Worm (Caenorhabditis elegans) whole organism, young adult: ENCODE measurements around the gene clh-4.

Experiments
- B0035.1 ChIP-seq: sonication (generic microtip); optimal IDR thresholded peaks from 2 replicates; lab custom pipeline; 2016; ENCODE audit warnings: missing genetic modification characterization, mild to moderate bottlenecking, missing compliant biosample characterization, missing genotype, missing genetic modification reagents
- C06A6.2 ChIP-seq: fragments of 200-800 bp; sonication (Bioruptor generic); conservative IDR thresholded peaks from 2 replicates; pipeline ENCODE4 v1.3.6; 2022; ENCODE audit warnings: missing genetic modification characterization, missing compliant biosample characterization
- D2030.7 ChIP-seq: fragments of 200-800 bp; sonication (Bioruptor generic); IDR thresholded peaks from 2 replicates; pipeline ENCODE4 v1.3.6; 2022; ENCODE audit warnings: missing genetic modification reagents, missing genetic modification characterization, missing compliant biosample characterization
- F22D6.2 ChIP-seq: sonication (generic microtip); optimal IDR thresholded peaks from 2 replicates; lab custom pipeline; 2016; ENCODE audit warnings: mild to moderate bottlenecking, missing genetic modification characterization, missing compliant biosample characterization
- F37B4.10 ChIP-seq: fragments of 200-800 bp; sonication (Bioruptor generic); IDR thresholded peaks from 2 replicates; pipeline ENCODE4 v1.3.6; 2022; ENCODE audit warnings: missing genetic modification characterization, missing compliant biosample characterization
- F57C9.4 ChIP-seq: sonication (generic microtip); optimal IDR thresholded peaks from 2 replicates; lab custom pipeline; 2017; ENCODE audit warnings: mild to moderate bottlenecking, missing genetic modification characterization, missing compliant biosample characterization
- K12H6.12 ChIP-seq: fragments of 200-800 bp; sonication (Bioruptor generic); optimal IDR thresholded peaks from 2 replicates; lab custom pipeline; 2018; ENCODE audit warnings: mild to moderate bottlenecking, missing genetic modification characterization, missing compliant biosample characterization
- T07F8.4 ChIP-seq: sonication (generic microtip); optimal IDR thresholded peaks from 2 replicates; lab custom pipeline; 2016; ENCODE audit warnings: mild to moderate bottlenecking, missing genetic modification characterization, moderate library complexity, missing compliant biosample characterization
- Y53F4B.3 ChIP-seq: fragments of 200-800 bp; sonication (Bioruptor generic); IDR thresholded peaks from 2 replicates; pipeline ENCODE4 v1.3.6; 2022; ENCODE audit warnings: missing genetic modification reagents, missing genetic modification characterization, missing compliant biosample characterization
- Y56A3A.18 ChIP-seq: fragments of 200-800 bp; sonication (Bioruptor generic); IDR thresholded peaks from 2 replicates; pipeline ENCODE4 v1.3.6; 2022; ENCODE audit warnings: missing genetic modification reagents, missing genetic modification characterization, missing compliant biosample characterization
- ama-1 ChIP-seq, 3 experiments: fragments of 150-350 bp in 1 of 3; sonication (generic microtip) in 2 of 3; optimal IDR thresholded peaks; 2 replicates each; lab custom pipeline; 2014 to 2018; ENCODE audit warnings: missing biosample characterization in 2 of 3, missing genetic modification characterization in 2 of 3, missing genetic modification reagents in 2 of 3
- aptf-3 ChIP-seq: fragments of 200-800 bp; sonication (Bioruptor generic); IDR thresholded peaks from 2 replicates; pipeline ENCODE4 v1.3.6; 2022; ENCODE audit warnings: missing genetic modification characterization, missing compliant biosample characterization
- atf-7 ChIP-seq: sonication (generic microtip); optimal IDR thresholded peaks from 2 replicates; lab custom pipeline; 2017; ENCODE audit warnings: mild to moderate bottlenecking, missing genetic modification characterization, missing compliant biosample characterization
- athp-1 ChIP-seq: sonication (generic microtip); optimal IDR thresholded peaks from 2 replicates; lab custom pipeline; 2017; ENCODE audit warnings: mild to moderate bottlenecking, missing genetic modification characterization, missing compliant biosample characterization
- attf-3 ChIP-seq: fragments of 200-800 bp; sonication (Bioruptor generic); conservative IDR thresholded peaks from 2 replicates; pipeline ENCODE4 v1.3.6; 2022; ENCODE audit warnings: missing genetic modification reagents, missing genetic modification characterization, missing compliant biosample characterization
- attf-5 ChIP-seq: fragments of 200-800 bp; sonication (Bioruptor generic); optimal IDR thresholded peaks from 2 replicates; lab custom pipeline; 2018; ENCODE audit warnings: mild to moderate bottlenecking, missing genetic modification characterization, missing compliant biosample characterization
- attf-6 ChIP-seq: fragments of 200-800 bp; sonication (Bioruptor generic); IDR thresholded peaks from 2 replicates; pipeline ENCODE4 v1.3.6; 2022; ENCODE audit warnings: missing genetic modification reagents, missing genetic modification characterization, missing compliant biosample characterization
- ceh-100 ChIP-seq: fragments of 200-800 bp; sonication (Bioruptor generic); IDR thresholded peaks from 2 replicates; pipeline ENCODE4 v1.3.6; 2022; ENCODE audit warnings: missing genetic modification reagents, missing genetic modification characterization, missing compliant biosample characterization
- ceh-27 ChIP-seq: fragments of 200-800 bp; sonication (Bioruptor generic); optimal IDR thresholded peaks from 2 replicates; lab custom pipeline; 2018; ENCODE audit warnings: mild to moderate bottlenecking, missing genetic modification characterization, moderate library complexity, missing compliant biosample characterization
- ceh-91 ChIP-seq: fragments of 200-800 bp; sonication (Bioruptor generic); IDR thresholded peaks from 2 replicates; pipeline ENCODE4 v1.3.6; 2022; ENCODE audit warnings: missing genetic modification reagents, missing genetic modification characterization, missing compliant biosample characterization
- ekl-4 ChIP-seq: fragments of 200-800 bp; sonication (Bioruptor generic); IDR thresholded peaks from 2 replicates; pipeline ENCODE4 v1.3.6; 2022; ENCODE audit warnings: missing genetic modification reagents, missing genetic modification characterization, missing compliant biosample characterization
- hmg-1.2 ChIP-seq: fragments of 200-800 bp; sonication (Bioruptor generic); IDR thresholded peaks from 2 replicates; pipeline ENCODE4 v1.3.6; 2022; ENCODE audit warnings: missing genetic modification reagents, missing genetic modification characterization, missing compliant biosample characterization
- hmg-20 ChIP-seq: fragments of 200-800 bp; sonication (Bioruptor generic); IDR thresholded peaks from 2 replicates; pipeline ENCODE4 v1.3.6; 2022; ENCODE audit warnings: missing genetic modification reagents, missing genetic modification characterization, missing compliant biosample characterization
- hsf-1 ChIP-seq: fragments of 200-800 bp; sonication (Bioruptor generic); IDR thresholded peaks from 2 replicates; pipeline ENCODE4 v1.3.6; 2022; ENCODE audit warnings: missing genetic modification reagents, missing genetic modification characterization, missing compliant biosample characterization
- let-526 ChIP-seq: fragments of 200-800 bp; sonication (Bioruptor generic); IDR thresholded peaks from 2 replicates; pipeline ENCODE4 v1.3.6; 2022; ENCODE audit warnings: missing genetic modification reagents, missing genetic modification characterization, missing compliant biosample characterization
- let-607 ChIP-seq, 2 experiments: fragments of 200-800 bp in 1 of 2; sonication (Bioruptor generic) in 1 of 2; sonication (generic microtip) in 1 of 2; optimal IDR thresholded peaks; 2 replicates each; lab custom pipeline; 2016 to 2018; ENCODE audit warnings: mild to moderate bottlenecking in 2 of 2, missing compliant biosample characterization in 2 of 2, missing genetic modification characterization in 2 of 2, moderate library complexity in 2 of 2, missing genotype in 1 of 2
- lin-40 ChIP-seq: sonication (generic microtip); optimal IDR thresholded peaks from 2 replicates; lab custom pipeline; 2016; ENCODE audit warnings: missing genetic modification characterization, mild to moderate bottlenecking, missing compliant biosample characterization, missing genotype, missing genetic modification reagents
- lin-54 ChIP-seq: fragments of 200-800 bp; sonication (Bioruptor generic); optimal IDR thresholded peaks from 2 replicates; lab custom pipeline; 2018; ENCODE audit warnings: mild to moderate bottlenecking, missing genetic modification characterization, missing compliant biosample characterization
- lsl-1 ChIP-seq: fragments of 200-800 bp; sonication (Bioruptor generic); optimal IDR thresholded peaks from 2 replicates; lab custom pipeline; 2018; ENCODE audit warnings: mild to moderate bottlenecking, missing genetic modification characterization, moderate library complexity, missing compliant biosample characterization
- madf-10 ChIP-seq: sonication (generic microtip); optimal IDR thresholded peaks from 2 replicates; lab custom pipeline; 2016; ENCODE audit warnings: mild to moderate bottlenecking, missing genetic modification characterization, missing compliant biosample characterization
- madf-6 ChIP-seq: fragments of 200-800 bp; sonication (Bioruptor generic); IDR thresholded peaks from 2 replicates; pipeline ENCODE4 v1.3.6; 2022; ENCODE audit warnings: missing genetic modification reagents, missing genetic modification characterization, missing compliant biosample characterization
- mcd-1 ChIP-seq: fragments of 200-800 bp; sonication (Bioruptor generic); IDR thresholded peaks from 2 replicates; pipeline ENCODE4 v1.3.6; 2022; ENCODE audit warnings: missing genetic modification reagents, missing genetic modification characterization, missing compliant biosample characterization
- mes-4 ChIP-seq: sonication (generic microtip); optimal IDR thresholded peaks from 2 replicates; lab custom pipeline; 2016; ENCODE audit warnings: missing genotype, missing genetic modification characterization, missing compliant biosample characterization
- mxl-1 ChIP-seq: sonication (generic microtip); optimal IDR thresholded peaks from 2 replicates; lab custom pipeline; 2016; ENCODE audit warnings: missing genetic modification characterization, missing compliant biosample characterization
- nfyb-1 ChIP-seq: fragments of 200-800 bp; sonication (Bioruptor generic); IDR thresholded peaks from 2 replicates; pipeline ENCODE4 v1.3.6; 2022; ENCODE audit warnings: missing genetic modification reagents, missing genetic modification characterization, missing compliant biosample characterization
- nhr-27 ChIP-seq: fragments of 200-800 bp; sonication (Bioruptor generic); optimal IDR thresholded peaks from 2 replicates; lab custom pipeline; 2018; ENCODE audit warnings: mild to moderate bottlenecking, missing genetic modification characterization, moderate library complexity, missing compliant biosample characterization
- nhr-90 ChIP-seq: sonication (generic microtip); optimal IDR thresholded peaks from 2 replicates; lab custom pipeline; 2016; ENCODE audit warnings: missing genotype, mild to moderate bottlenecking, missing genetic modification characterization, missing compliant biosample characterization
- pha-4 ChIP-seq: fragments of 150-350 bp; sonication (generic microtip); optimal IDR thresholded peaks from 2 replicates; lab custom pipeline; 2014; ENCODE audit warnings: missing biosample characterization, missing genetic modification reagents, missing genetic modification characterization
- sdz-38 ChIP-seq: sonication (generic microtip); optimal IDR thresholded peaks from 2 replicates; lab custom pipeline; 2016; ENCODE audit warnings: missing genotype, missing genetic modification characterization, missing compliant biosample characterization
- sea-2 ChIP-seq: fragments of 200-800 bp; sonication (Bioruptor generic); IDR thresholded peaks from 2 replicates; pipeline ENCODE4 v1.3.6; 2022; ENCODE audit warnings: missing genetic modification characterization, missing compliant biosample characterization
- snpc-1.1 ChIP-seq: sonication (generic microtip); optimal IDR thresholded peaks from 2 replicates; lab custom pipeline; 2017; ENCODE audit warnings: missing genetic modification characterization, mild to moderate bottlenecking, missing compliant biosample characterization, antibody characterized with exemption, moderate library complexity, missing genotype, missing genetic modification reagents; ENCODE audit not compliant: insufficient read depth
- snpc-1.3 ChIP-seq: sonication (generic microtip); optimal IDR thresholded peaks from 2 replicates; lab custom pipeline; 2017; ENCODE audit warnings: missing genetic modification characterization, mild to moderate bottlenecking, missing compliant biosample characterization, antibody characterized with exemption, moderate library complexity, missing genotype, missing genetic modification reagents; ENCODE audit not compliant: insufficient read depth
- snpc-4 ChIP-seq, 5 experiments: fragments of 150-350 bp in 1 of 5; sonication (generic microtip) in 4 of 5; optimal IDR thresholded peaks; 2 replicates each; lab custom pipeline; 2014 to 2018; ENCODE audit warnings: missing genetic modification characterization in 5 of 5, missing biosample characterization in 3 of 5, antibody characterized with exemption in 2 of 5, mild to moderate bottlenecking in 2 of 5, missing compliant biosample characterization in 2 of 5, missing genotype in 2 of 5, moderate library complexity in 2 of 5, missing genetic modification reagents in 1 of 5
- somi-1 ChIP-seq: fragments of 200-800 bp; sonication (Bioruptor generic); optimal IDR thresholded peaks from 2 replicates; lab custom pipeline; 2018; ENCODE audit warnings: mild to moderate bottlenecking, missing genetic modification characterization, missing compliant biosample characterization
- sptf-2 ChIP-seq: fragments of 200-800 bp; sonication (Bioruptor generic); optimal IDR thresholded peaks from 2 replicates; lab custom pipeline; 2018; ENCODE audit warnings: mild to moderate bottlenecking, missing genetic modification characterization, missing compliant biosample characterization
- unc-130 ChIP-seq: sonication (generic microtip); optimal IDR thresholded peaks from 2 replicates; lab custom pipeline; 2016; ENCODE audit warnings: missing genetic modification reagents, missing genetic modification characterization, missing compliant biosample characterization
- xnd-1 ChIP-seq: sonication (generic microtip); optimal IDR thresholded peaks from 2 replicates; lab custom pipeline; 2016; ENCODE audit warnings: missing genotype, missing genetic modification reagents, missing genetic modification characterization, missing compliant biosample characterization
- ztf-26 ChIP-seq: sonication (generic microtip); optimal IDR thresholded peaks from 2 replicates; lab custom pipeline; 2017; ENCODE audit warnings: missing genetic modification characterization, missing compliant biosample characterization

Gene clh-4

DNA sequence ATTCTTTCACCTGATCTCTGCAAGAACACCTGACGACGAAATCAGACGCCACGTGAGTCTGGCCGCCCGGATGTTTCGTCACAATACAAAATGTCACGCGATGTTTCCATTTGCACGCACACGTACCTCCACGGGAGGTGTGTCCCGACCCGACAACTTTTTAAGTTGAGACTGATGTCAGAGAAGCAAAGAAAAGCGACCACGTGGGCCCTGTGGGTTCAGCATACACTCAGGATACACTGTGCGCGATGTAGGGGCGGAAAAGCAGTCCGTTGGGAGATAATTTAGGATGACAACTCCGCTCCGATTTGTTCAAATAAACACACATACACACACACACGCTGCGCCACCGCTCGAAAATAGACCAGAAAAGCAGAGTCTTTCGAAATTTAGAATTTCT is 41.8 kb upstream of the clh-4 start:
- TF ChIP-seq madf-10 (tag; lab: Kevin White, UChicago) (peak; percentile 51), attf-3 (no peak), ama-1 (optimal IDR thresholded peaks at IDR 0.05; lab: Kevin White, UChicago) (no peak), ama-1 (GFP tag; optimal IDR thresholded peaks at IDR 0.05; lab: Kevin White, UChicago) (peak in 1 of 2 experiments; percentile 52), attf-5 (peak; percentile 71), T07F8.4 (no peak), lsl-1 (GFP tag; lab: Kevin White, UChicago) (no peak), F37B4.10 (GFP tag; lab: Robert Waterston, UW) (0 out of 2 replicates have a peak, but pooled peaks have one; percentile 63), D2030.7 (GFP tag; lab: Robert Waterston, UW) (no peak), hmg-20 (no peak), sea-2 (GFP tag; lab: Robert Waterston, UW) (no peak), let-526 (GFP tag; lab: Robert Waterston, UW) (peak; percentile 87), Y56A3A.18 (GFP tag; lab: Robert Waterston, UW) (no peak), mes-4 (no peak), F22D6.2 (tag; lab: Kevin White, UChicago) (peak; percentile 18), unc-130 (GFP tag; lab: Kevin White, UChicago) (no peak), pha-4 (tag; lab: Kevin White, UChicago) (no peak), atf-7 (tag; lab: Kevin White, UChicago) (peak; percentile 64), snpc-1.1 (no peak), K12H6.12 (tag; lab: Kevin White, UChicago) (peak; percentile 66), snpc-1.3 (tag; lab: Kevin White, UChicago) (no peak), mxl-1 (tag; lab: Kevin White, UChicago) (peak; percentile 46), madf-6 (no peak), ceh-91 (GFP tag; lab: Robert Waterston, UW) (no peak), hmg-1.2 (GFP tag; lab: Robert Waterston, UW) (peak; percentile 46), ekl-4 (GFP tag; lab: Robert Waterston, UW) (no peak), ceh-100 (no peak), ztf-26 (peak; percentile 90), lin-54 (GFP tag; lab: Kevin White, UChicago) (peak; percentile 32), ceh-27 (peak; percentile 47), nhr-27 (tag; lab: Kevin White, UChicago) (no peak), sptf-2 (GFP tag; lab: Kevin White, UChicago) (no peak), lin-40 (tag; lab: Kevin White, UChicago) (peak; percentile 41), let-607 (tag; optimal IDR thresholded peaks at IDR 0.05; lab: Kevin White, UChicago) (peak; percentile 41 to 50), mcd-1 (GFP tag; lab: Robert Waterston, UW) (peak; percentile 36; the same call in 1 of the 2 replicates), xnd-1 (no peak), hsf-1 (0 out of 2 replicates have a peak, but pooled peaks have one; percentile 23), nfyb-1 (GFP tag; lab: Robert Waterston, UW) (peak; percentile 81), nhr-90 (peak; percentile 41), C06A6.2 (GFP tag; lab: Robert Waterston, UW) (peak; percentile 79), F57C9.4 (tag; lab: Kevin White, UChicago) (no peak), aptf-3 (GFP tag; lab: Robert Waterston, UW) (no peak), Y53F4B.3 (GFP tag; lab: Robert Waterston, UW) (no peak), sdz-38 (tag; lab: Kevin White, UChicago) (no peak), somi-1 (GFP tag; lab: Kevin White, UChicago) (peak; percentile 92), attf-6 (no peak), snpc-4 (GFP tag; optimal IDR thresholded peaks at IDR 0.05; lab: Kevin White, UChicago) (no peak), snpc-4 (tag; optimal IDR thresholded peaks at IDR 0.05; lab: Kevin White, UChicago) (peak in 2 of 4 experiments; percentile 49 to 57), athp-1 (tag; lab: Kevin White, UChicago) (no peak), B0035.1 (tag; lab: Kevin White, UChicago) (no peak)
